Worm (Caenorhabditis elegans) whole organism, late embryonic: Measurements from ENCODE around the gene nhr-175.

ENCODE experiments used
- F13H6.1 ChIP-seq: sonication (generic microtip); optimal IDR thresholded peaks from 2 replicates; lab custom pipeline; 2016; ENCODE audit warnings: missing genetic modification characterization, missing compliant biosample characterization
- ama-1 ChIP-seq: fragments of 150-350 bp; optimal IDR thresholded peaks from 2 replicates; lab custom pipeline; 2014
- ceh-14 ChIP-seq: sonication (generic microtip); optimal IDR thresholded peaks from 2 replicates; lab custom pipeline; 2016; ENCODE audit warnings: missing genotype, missing genetic modification characterization, missing compliant biosample characterization
- ets-4 ChIP-seq: sonication (generic microtip); optimal IDR thresholded peaks from 2 replicates; lab custom pipeline; 2016; ENCODE audit warnings: missing genetic modification characterization, missing compliant biosample characterization
- pha-4 ChIP-seq: fragments of 150-350 bp; optimal IDR thresholded peaks from 2 replicates; lab custom pipeline; 2018; ENCODE audit warnings: missing biosample characterization, missing genetic modification reagents, missing genetic modification characterization
- tbx-2 ChIP-seq: sonication (generic microtip); optimal IDR thresholded peaks from 2 replicates; lab custom pipeline; 2016; ENCODE audit warnings: missing genetic modification characterization, missing compliant biosample characterization

ce11 chrV:13902495-13902894, 36.0 kb downstream of the nhr-175 start, which contains the start of gene C06B3.1:
- TF ChIP-seq ceh-14 (tag; lab: Kevin White, UChicago): no peak
- TF ChIP-seq tbx-2: no peak
- no peak for TF ChIP-seq pha-4 (tag; lab: Kevin White, UChicago)
- no peak for TF ChIP-seq F13H6.1
- TF ChIP-seq ama-1: no peak
- no peak for TF ChIP-seq ets-4 (tag; lab: Kevin White, UChicago)
